Worm (Caenorhabditis elegans) whole organism, young adult: ENCODE results near the gene tbc-9.
"Not testable (repeated sequence)": the region's sequence is repeated elsewhere in the genome, so short reads cannot be mapped to it uniquely, and the experiment has no call there.

Experiments used
- B0261.1 ChIP-seq: sonication (generic microtip); optimal IDR thresholded peaks from 2 replicates; lab custom pipeline; 2016; ENCODE audit warnings: mild to moderate bottlenecking, missing genetic modification characterization, moderate library complexity, missing compliant biosample characterization
- C17E4.6 ChIP-seq: fragments of 200-800 bp; sonication (Bioruptor generic); IDR thresholded peaks from 2 replicates; pipeline ENCODE4 v1.3.6; 2022; ENCODE audit warnings: missing genetic modification reagents, missing genetic modification characterization, missing compliant biosample characterization
- D2030.7 ChIP-seq: fragments of 200-800 bp; sonication (Bioruptor generic); IDR thresholded peaks from 2 replicates; pipeline ENCODE4 v1.3.6; 2022; ENCODE audit warnings: missing genetic modification reagents, missing genetic modification characterization, missing compliant biosample characterization
- F23B12.7 ChIP-seq: sonication (generic microtip); optimal IDR thresholded peaks from 2 replicates; lab custom pipeline; 2017; ENCODE audit warnings: missing genetic modification characterization, mild to moderate bottlenecking, missing compliant biosample characterization, antibody characterized with exemption, moderate library complexity; ENCODE audit not compliant: insufficient read depth
- F49E8.2 ChIP-seq: sonication (generic microtip); optimal IDR thresholded peaks from 3 replicates; lab custom pipeline; 2017; ENCODE audit warnings: missing genetic modification characterization, mild to moderate bottlenecking, missing compliant biosample characterization, antibody characterized with exemption, moderate library complexity; ENCODE audit not compliant: insufficient read depth
- Y53F4B.3 ChIP-seq: fragments of 200-800 bp; sonication (Bioruptor generic); IDR thresholded peaks from 2 replicates; pipeline ENCODE4 v1.3.6; 2022; ENCODE audit warnings: missing genetic modification reagents, missing genetic modification characterization, missing compliant biosample characterization
- Y95B8A.8 ChIP-seq: fragments of 200-800 bp; sonication (Bioruptor generic); IDR thresholded peaks from 2 replicates; pipeline ENCODE4 v1.3.6; 2022; ENCODE audit warnings: missing genetic modification reagents, missing genetic modification characterization, missing compliant biosample characterization
- attf-3 ChIP-seq: fragments of 200-800 bp; sonication (Bioruptor generic); conservative IDR thresholded peaks from 2 replicates; pipeline ENCODE4 v1.3.6; 2022; ENCODE audit warnings: missing genetic modification reagents, missing genetic modification characterization, missing compliant biosample characterization
- attf-6 ChIP-seq: fragments of 200-800 bp; sonication (Bioruptor generic); IDR thresholded peaks from 2 replicates; pipeline ENCODE4 v1.3.6; 2022; ENCODE audit warnings: missing genetic modification reagents, missing genetic modification characterization, missing compliant biosample characterization
- ceh-100 ChIP-seq: fragments of 200-800 bp; sonication (Bioruptor generic); IDR thresholded peaks from 2 replicates; pipeline ENCODE4 v1.3.6; 2022; ENCODE audit warnings: missing genetic modification reagents, missing genetic modification characterization, missing compliant biosample characterization
- ceh-91 ChIP-seq: fragments of 200-800 bp; sonication (Bioruptor generic); IDR thresholded peaks from 2 replicates; pipeline ENCODE4 v1.3.6; 2022; ENCODE audit warnings: missing genetic modification reagents, missing genetic modification characterization, missing compliant biosample characterization
- chd-7 ChIP-seq: sonication (generic microtip); optimal IDR thresholded peaks from 2 replicates; lab custom pipeline; 2016; ENCODE audit warnings: mild to moderate bottlenecking, missing genetic modification characterization, moderate library complexity, missing compliant biosample characterization
- dpl-1 ChIP-seq: fragments of 150-350 bp; optimal IDR thresholded peaks from 2 replicates; lab custom pipeline; 2014; ENCODE audit warnings: missing biosample characterization, missing genetic modification reagents, missing genetic modification characterization
- egl-44 ChIP-seq: fragments of 200-800 bp; sonication (Bioruptor generic); IDR thresholded peaks from 2 replicates; pipeline ENCODE4 v1.3.6; 2022; ENCODE audit warnings: missing genetic modification reagents, missing genetic modification characterization, missing compliant biosample characterization
- ekl-4 ChIP-seq: fragments of 200-800 bp; sonication (Bioruptor generic); IDR thresholded peaks from 2 replicates; pipeline ENCODE4 v1.3.6; 2022; ENCODE audit warnings: missing genetic modification reagents, missing genetic modification characterization, missing compliant biosample characterization
- ets-4 ChIP-seq: fragments of 200-800 bp; sonication (Bioruptor generic); optimal IDR thresholded peaks from 2 replicates; lab custom pipeline; 2018; ENCODE audit warnings: mild to moderate bottlenecking, missing genetic modification characterization, missing compliant biosample characterization
- hmg-1.2 ChIP-seq: fragments of 200-800 bp; sonication (Bioruptor generic); IDR thresholded peaks from 2 replicates; pipeline ENCODE4 v1.3.6; 2022; ENCODE audit warnings: missing genetic modification reagents, missing genetic modification characterization, missing compliant biosample characterization
- lin-26 ChIP-seq: fragments of 200-800 bp; sonication (Bioruptor generic); IDR thresholded peaks from 2 replicates; pipeline ENCODE4 v1.3.6; 2022; ENCODE audit warnings: missing genetic modification reagents, missing genetic modification characterization, missing compliant biosample characterization
- lsl-1 ChIP-seq: fragments of 200-800 bp; sonication (Bioruptor generic); optimal IDR thresholded peaks from 2 replicates; lab custom pipeline; 2018; ENCODE audit warnings: mild to moderate bottlenecking, missing genetic modification characterization, moderate library complexity, missing compliant biosample characterization
- madf-6 ChIP-seq: fragments of 200-800 bp; sonication (Bioruptor generic); IDR thresholded peaks from 2 replicates; pipeline ENCODE4 v1.3.6; 2022; ENCODE audit warnings: missing genetic modification reagents, missing genetic modification characterization, missing compliant biosample characterization
- mcd-1 ChIP-seq: fragments of 200-800 bp; sonication (Bioruptor generic); IDR thresholded peaks from 2 replicates; pipeline ENCODE4 v1.3.6; 2022; ENCODE audit warnings: missing genetic modification reagents, missing genetic modification characterization, missing compliant biosample characterization
- mes-4 ChIP-seq: sonication (generic microtip); optimal IDR thresholded peaks from 2 replicates; lab custom pipeline; 2016; ENCODE audit warnings: missing genotype, missing genetic modification characterization, missing compliant biosample characterization
- nhr-80 ChIP-seq: sonication (generic microtip); optimal IDR thresholded peaks from 2 replicates; lab custom pipeline; 2016; ENCODE audit warnings: missing genetic modification characterization, missing compliant biosample characterization
- rcor-1 ChIP-seq: fragments of 200-800 bp; sonication (Bioruptor generic); IDR thresholded peaks from 2 replicates; pipeline ENCODE4 v1.3.6; 2022; ENCODE audit warnings: missing genetic modification reagents, missing genetic modification characterization, missing compliant biosample characterization
- rpc-1 ChIP-seq, 2 experiments: fragments of 150-350 bp in 1 of 2; sonication (generic microtip) in 1 of 2; optimal IDR thresholded peaks; 2 replicates each; lab custom pipeline; 2014 to 2018; ENCODE audit warnings: missing biosample characterization in 1 of 2, missing genetic modification characterization in 1 of 2, missing genetic modification reagents in 1 of 2, missing genotype in 1 of 2
- snpc-1.3 ChIP-seq: sonication (generic microtip); optimal IDR thresholded peaks from 2 replicates; lab custom pipeline; 2017; ENCODE audit warnings: missing genetic modification characterization, mild to moderate bottlenecking, missing compliant biosample characterization, antibody characterized with exemption, moderate library complexity, missing genotype, missing genetic modification reagents; ENCODE audit not compliant: insufficient read depth
- snpc-4 ChIP-seq, 5 experiments: fragments of 150-350 bp in 1 of 5; sonication (generic microtip) in 4 of 5; optimal IDR thresholded peaks; 2 replicates each; lab custom pipeline; 2014 to 2018; ENCODE audit warnings: missing genetic modification characterization in 5 of 5, missing biosample characterization in 3 of 5, antibody characterized with exemption in 2 of 5, mild to moderate bottlenecking in 2 of 5, missing compliant biosample characterization in 2 of 5, missing genotype in 2 of 5, moderate library complexity in 2 of 5, missing genetic modification reagents in 1 of 5
- tbp1 ChIP-seq: fragments of 200-800 bp; sonication (Bioruptor generic); optimal IDR thresholded peaks from 2 replicates; lab custom pipeline; 2018; ENCODE audit warnings: mild to moderate bottlenecking, missing genetic modification characterization, missing compliant biosample characterization
- tbx-9 ChIP-seq: sonication (generic microtip); optimal IDR thresholded peaks from 2 replicates; lab custom pipeline; 2016; ENCODE audit warnings: borderline replicate concordance, missing genetic modification characterization, inconsistent platforms, missing compliant biosample characterization
- unc-62 ChIP-seq: fragments of 150-350 bp; optimal IDR thresholded peaks from 2 replicates; lab custom pipeline; 2014; ENCODE audit warnings: missing biosample characterization, missing genetic modification reagents, missing genetic modification characterization
- zim-3 ChIP-seq: sonication (generic microtip); optimal IDR thresholded peaks from 2 replicates; lab custom pipeline; 2017; ENCODE audit warnings: mild to moderate bottlenecking, missing genetic modification characterization, moderate library complexity, missing compliant biosample characterization
- ztf-28 ChIP-seq: fragments of 200-800 bp; sonication (Bioruptor generic); IDR thresholded peaks from 2 replicates; pipeline ENCODE4 v1.3.6; 2022; ENCODE audit warnings: missing genetic modification reagents, missing genetic modification characterization, missing compliant biosample characterization

The tbc-9 gene

ce11 chrIV:13510049-13510448 is 7.4 kb upstream of the tbc-9 start (continued):
- TF ChIP-seq zim-3 (tag; lab: Kevin White, UChicago) = no peak
- TF ChIP-seq snpc-4 (GFP tag; optimal IDR thresholded peaks at IDR 0.05; lab: Kevin White, UChicago) = peak; percentile 40
- peak in 1 of 4 experiments; percentile 83 for TF ChIP-seq snpc-4 (tag; optimal IDR thresholded peaks at IDR 0.05; lab: Kevin White, UChicago)

- TF ChIP-seq Y95B8A.8 (GFP tag; lab: Robert Waterston, UW) (no peak), chd-7 (tag; lab: Kevin White, UChicago) (no peak), mcd-1 (GFP tag; lab: Robert Waterston, UW) (no peak), egl-44 (GFP tag; lab: Robert Waterston, UW) (no peak), nhr-80 (tag; lab: Kevin White, UChicago) (peak; percentile 1)
Measured at ce11 chrIV:13508924-13509323, 6.3 kb upstream of the tbc-9 start, which contains the start of gene afmd-2. TSS of gene afmd-2 (plus strand) at chrIV:13509224.

ce11 chrIV:13505662-13506061 is 3.0 kb upstream of the tbc-9 start, which contains the start of gene nlp-17:
TSS of gene nlp-17 (minus strand) at chrIV:13505762.
- no peak for TF ChIP-seq mes-4 (tag; lab: Kevin White, UChicago)
- TF ChIP-seq, all 124 proteins: peak for 0

- TF ChIP-seq mcd-1 (GFP tag; lab: Robert Waterston, UW) (no peak), C17E4.6 (no peak), lin-26 (no peak), F23B12.7 (tag; lab: Kevin White, UChicago) (no peak), tbx-9 (no peak), ets-4 (GFP tag; lab: Kevin White, UChicago) (no peak), unc-62 (GFP tag; lab: Kevin White, UChicago) (no peak), snpc-4 (GFP tag; optimal IDR thresholded peaks at IDR 0.05; lab: Kevin White, UChicago) (no peak), snpc-4 (tag; optimal IDR thresholded peaks at IDR 0.05; lab: Kevin White, UChicago) (no peak)
- TF ChIP-seq, all 124 proteins: peak for 0
Measured at ce11 chrIV:13505144-13505543, 2.5 kb upstream of the tbc-9 start, which contains the start of gene seld-1. TSS of gene seld-1 (plus strand) at chrIV:13505444.

- not testable (repeated sequence) for TF ChIP-seq rpc-1 (optimal IDR thresholded peaks at IDR 0.05; lab: Kevin White, UChicago)
- TF ChIP-seq rpc-1 (tag; optimal IDR thresholded peaks at IDR 0.05; lab: Kevin White, UChicago) (peak; percentile 46), hmg-1.2 (peak; percentile 24; the same call in 1 of the 2 replicates), attf-6 (0 out of 2 replicates have a peak, but pooled peaks have one; percentile 8), B0261.1 (tag; lab: Kevin White, UChicago) (peak; percentile 33), madf-6 (peak; percentile 8; the same call in 1 of the 2 replicates), lin-26 (peak; percentile 54; the same call in 1 of the 2 replicates), tbp1 (GFP tag; lab: Kevin White, UChicago) (peak; percentile 65)
Measured at ce11 chrIV:13504065-13504464, 1.4 kb upstream of the tbc-9 start.

- TF ChIP-seq F49E8.2 (tag; lab: Kevin White, UChicago) (peak; percentile 41), attf-3 (GFP tag; lab: Robert Waterston, UW) (0 out of 2 replicates have a peak, but pooled peaks have one; percentile 29), snpc-4 (tag; optimal IDR thresholded peaks at IDR 0.05; lab: Kevin White, UChicago) (peak in 2 of 4 experiments; percentile 45 to 48), mcd-1 (GFP tag; lab: Robert Waterston, UW) (peak; percentile 54), ztf-28 (peak; percentile 5; the same call in 1 of the 2 replicates), ceh-91 (GFP tag; lab: Robert Waterston, UW) (peak; percentile 48; the same call in 1 of the 2 replicates), madf-6 (peak; percentile 54), dpl-1 (GFP tag; lab: Kevin White, UChicago) (peak; percentile 16), snpc-1.3 (tag; lab: Kevin White, UChicago) (peak; percentile 27), ceh-100 (peak; percentile 80), ekl-4 (GFP tag; lab: Robert Waterston, UW) (0 out of 2 replicates have a peak, but pooled peaks have one; percentile 12), attf-6 (peak; percentile 37), lsl-1 (GFP tag; lab: Kevin White, UChicago) (peak; percentile 70), Y53F4B.3 (GFP tag; lab: Robert Waterston, UW) (0 out of 2 replicates have a peak, but pooled peaks have one; percentile 4), D2030.7 (peak; percentile 54), rcor-1 (0 out of 2 replicates have a peak, but pooled peaks have one; percentile 10)
- not testable (repeated sequence) for TF ChIP-seq snpc-4 (GFP tag; optimal IDR thresholded peaks at IDR 0.05; lab: Kevin White, UChicago)
Measured at ce11 chrIV:13503365-13504015, 834 bp upstream of the tbc-9 start.
